Fruit fly (Drosophila melanogaster): Measurements from ENCODE around the gene emb.

Gene emb

dm6 chr2L:8403286-8404270 lies at the start of gene emb (continued):
- TF ChIP-seq CG6689 (GFP tag; IDR thresholded peaks at IDR 0.05) (0 out of 2 replicates have a peak, but pooled peaks have one; percentile 34), kah (GFP tag; optimal IDR thresholded peaks at IDR 0.05) (peak; percentile 27), CG15601 (tag; optimal IDR thresholded peaks at IDR 0.05) (peak; percentile 47), CG15479 (GFP tag; optimal IDR thresholded peaks at IDR 0.05) (no peak), Kr (GFP tag; optimal IDR thresholded peaks at IDR 0.05) (no peak), bigmax (GFP tag; optimal IDR thresholded peaks at IDR 0.05) (no peak), CG17912 (GFP tag; optimal IDR thresholded peaks at IDR 0.05) (no peak), Oaz (GFP tag; IDR thresholded peaks at IDR 0.05) (no peak), CG10462 (GFP tag; optimal IDR thresholded peaks at IDR 0.05) (no peak), CG12071 (GFP tag; optimal IDR thresholded peaks at IDR 0.05) (no peak), h (optimal IDR thresholded peaks at IDR 0.05) (no peak), Dek (tag; optimal IDR thresholded peaks at IDR 0.05) (no peak), sd (tag; optimal IDR thresholded peaks at IDR 0.05) (no peak), CG9609 (GFP tag; optimal IDR thresholded peaks at IDR 0.05) (peak; percentile 40), CG4404 (GFP tag; IDR thresholded peaks at IDR 0.05) (no peak), danr (GFP tag; IDR thresholded peaks at IDR 0.05) (no peak), Atf-2 (GFP tag; optimal IDR thresholded peaks at IDR 0.05) (peak; percentile 18), gsb-n (tag; optimal IDR thresholded peaks at IDR 0.05) (no peak), Awh (GFP tag; IDR thresholded peaks at IDR 0.05) (no peak), HLH3B (GFP tag; IDR thresholded peaks at IDR 0.05) (no peak), CG8944 (GFP tag; optimal IDR thresholded peaks at IDR 0.05) (no peak), Sry-δ (GFP tag; optimal IDR thresholded peaks at IDR 0.05) (peak; percentile 89), fru (optimal IDR thresholded peaks at IDR 0.05) (no peak), emc (GFP tag; optimal IDR thresholded peaks at IDR 0.05) (no peak), H2.0 (GFP tag; IDR thresholded peaks at IDR 0.05) (0 out of 2 replicates have a peak, but pooled peaks have one; percentile 22), CTCF (GFP tag; optimal IDR thresholded peaks at IDR 0.05) (no peak), slp2 (GFP tag; optimal IDR thresholded peaks at IDR 0.05) (peak; percentile 27), CG10979 (tag; optimal IDR thresholded peaks at IDR 0.05) (peak; percentile 11), zen (tag; optimal IDR thresholded peaks at IDR 0.05) (peak; percentile 77), jigr1 (GFP tag; IDR thresholded peaks at IDR 0.05) (peak; percentile 57; the same call in 1 of the 3 replicates), twi (tag; optimal IDR thresholded peaks at IDR 0.05) (peak; percentile 40), trh (GFP tag; optimal IDR thresholded peaks at IDR 0.05) (no peak), GATAe (GFP tag; conservative IDR thresholded peaks at IDR 0.05) (no peak), CG10209 (GFP tag; optimal IDR thresholded peaks at IDR 0.05) (peak; percentile 13), luna (GFP tag; optimal IDR thresholded peaks at IDR 0.05) (no peak), CG12299 (tag; optimal IDR thresholded peaks at IDR 0.05) (no peak), Max (GFP tag; optimal IDR thresholded peaks at IDR 0.05) (peak; percentile 49), Ets65A (GFP tag) (peak; percentile 94), aop (GFP tag; IDR thresholded peaks at IDR 0.05) (0 out of 2 replicates have a peak, but pooled peaks have one; percentile 30), CG13287 (GFP tag; IDR thresholded peaks at IDR 0.05; ENCODE audit: partially characterized antibody) (peak; percentile 93), Poxn (GFP tag; IDR thresholded peaks at IDR 0.05) (no peak), CG6791 (GFP tag; IDR thresholded peaks at IDR 0.05; ENCODE audit: partially characterized antibody) (peak; percentile 99), CG8924 (tag; optimal IDR thresholded peaks at IDR 0.05) (peak; percentile 44), CG30020 (tag; optimal IDR thresholded peaks at IDR 0.05) (peak; percentile 71), CG13296 (GFP tag; optimal IDR thresholded peaks at IDR 0.05) (no peak), CG3847 (GFP tag; IDR thresholded peaks at IDR 0.05) (peak; percentile 59), Fer2 (tag; optimal IDR thresholded peaks at IDR 0.05) (no peak), toy (GFP tag; IDR thresholded peaks at IDR 0.05) (no peak), CG14667 (GFP tag; IDR thresholded peaks at IDR 0.05) (no peak), tna (GFP tag; IDR thresholded peaks at IDR 0.05; ENCODE audit: partially characterized antibody) (peak; percentile 99)
